Fruit fly (Drosophila melanogaster) whole organism, adult: ENCODE data around the gene Droj2.

Source experiments
- CG11617 ChIP-seq: fragments of 200-800 bp; sonication (Bioruptor generic); optimal IDR thresholded peaks from 2 replicates; lab custom pipeline; 2017; ENCODE audit warnings: mild to moderate bottlenecking, missing biosample characterization, missing genetic modification reagents, missing genetic modification characterization
- CG12768 ChIP-seq: fragments of 200-800 bp; sonication (Bioruptor generic); optimal IDR thresholded peaks from 2 replicates; lab custom pipeline; 2017; ENCODE audit warnings: missing biosample characterization, missing genetic modification characterization, mild to moderate bottlenecking, moderate library complexity, missing genetic modification reagents
- CG14711 ChIP-seq: fragments of 200-800 bp; sonication (Bioruptor generic); optimal IDR thresholded peaks from 2 replicates; lab custom pipeline; 2018; ENCODE audit warnings: missing biosample characterization, mild to moderate bottlenecking, missing genetic modification characterization, moderate library complexity
- CG1620 ChIP-seq: fragments of 200-800 bp; sonication (Bioruptor generic); optimal IDR thresholded peaks from 2 replicates; lab custom pipeline; 2016; ENCODE audit warnings: missing biosample characterization, missing genetic modification characterization
- CG33017 ChIP-seq: fragments of 200-800 bp; sonication (Bioruptor generic); optimal IDR thresholded peaks from 2 replicates; lab custom pipeline; 2018; ENCODE audit warnings: missing biosample characterization, mild to moderate bottlenecking, missing genetic modification characterization, moderate library complexity
- CG5204 ChIP-seq: fragments of 200-800 bp; sonication (Bioruptor generic); optimal IDR thresholded peaks from 2 replicates; lab custom pipeline; 2016; ENCODE audit warnings: missing biosample characterization, missing genetic modification characterization
- CG7045 ChIP-seq: fragments of 200-800 bp; sonication (Bioruptor generic); optimal IDR thresholded peaks from 2 replicates; lab custom pipeline; 2017; ENCODE audit warnings: missing biosample characterization, mild to moderate bottlenecking, missing genetic modification characterization
- CG7101 ChIP-seq: fragments of 200-800 bp; sonication (Bioruptor generic); optimal IDR thresholded peaks from 2 replicates; lab custom pipeline; 2018; ENCODE audit warnings: missing biosample characterization, mild to moderate bottlenecking, missing genetic modification characterization, moderate library complexity
- Clk ChIP-seq: fragments of 200-800 bp; sonication (Bioruptor generic); optimal IDR thresholded peaks from 2 replicates; lab custom pipeline; 2017; ENCODE audit warnings: missing biosample characterization, missing genetic modification characterization
- Crg-1 ChIP-seq: fragments of 200-800 bp; sonication (Bioruptor generic); optimal IDR thresholded peaks from 2 replicates; lab custom pipeline; 2016; ENCODE audit warnings: missing biosample characterization, missing genetic modification characterization
- Hr96 ChIP-seq: fragments of 200-800 bp; sonication (Bioruptor generic); optimal IDR thresholded peaks from 2 replicates; lab custom pipeline; 2016; ENCODE audit warnings: missing biosample characterization, missing genetic modification characterization
- Mnt ChIP-seq: fragments of 200-800 bp; sonication (Bioruptor generic); optimal IDR thresholded peaks from 2 replicates; lab custom pipeline; 2016; ENCODE audit warnings: missing biosample characterization, mild to moderate bottlenecking, missing genetic modification characterization
- bab1 ChIP-seq: fragments of 200-800 bp; sonication (Bioruptor generic); optimal IDR thresholded peaks from 3 replicates; lab custom pipeline; 2019; ENCODE audit warnings: missing biosample characterization, mild to moderate bottlenecking, missing genetic modification characterization, moderate library complexity
- cic ChIP-seq: fragments of 200-800 bp; sonication (Bioruptor generic); optimal IDR thresholded peaks from 2 replicates; lab custom pipeline; 2017; ENCODE audit warnings: missing biosample characterization, mild to moderate bottlenecking, missing genetic modification characterization, moderate library complexity
- cnc ChIP-seq, 2 experiments: fragments of >200 bp; optimal IDR thresholded peaks; 2 replicates each; lab custom pipeline; 2017
- kay ChIP-seq: fragments of 200-800 bp; sonication (Bioruptor generic); peaks from one replicate; lab custom pipeline; 2016; ENCODE audit warnings: missing biosample characterization, missing genetic modification characterization, borderline replicate concordance
- ovo ChIP-seq: fragments of 200-800 bp; sonication (Bioruptor generic); optimal IDR thresholded peaks from 2 replicates; lab custom pipeline; 2016; ENCODE audit warnings: missing biosample characterization, missing genetic modification characterization
- pad ChIP-seq: fragments of 200-800 bp; sonication (Bioruptor generic); optimal IDR thresholded peaks from 3 replicates; lab custom pipeline; 2017; ENCODE audit warnings: missing biosample characterization, missing genetic modification characterization, mild to moderate bottlenecking, moderate library complexity, missing genetic modification reagents
- tj ChIP-seq: fragments of 200-800 bp; sonication (Bioruptor generic); optimal IDR thresholded peaks from 3 replicates; lab custom pipeline; 2017; ENCODE audit warnings: missing biosample characterization, mild to moderate bottlenecking, missing genetic modification characterization, moderate library complexity
- toe ChIP-seq: fragments of 200-800 bp; sonication (Bioruptor generic); optimal IDR thresholded peaks from 2 replicates; lab custom pipeline; 2016; ENCODE audit warnings: missing biosample characterization, missing genetic modification characterization

Gene Droj2

DNA sequence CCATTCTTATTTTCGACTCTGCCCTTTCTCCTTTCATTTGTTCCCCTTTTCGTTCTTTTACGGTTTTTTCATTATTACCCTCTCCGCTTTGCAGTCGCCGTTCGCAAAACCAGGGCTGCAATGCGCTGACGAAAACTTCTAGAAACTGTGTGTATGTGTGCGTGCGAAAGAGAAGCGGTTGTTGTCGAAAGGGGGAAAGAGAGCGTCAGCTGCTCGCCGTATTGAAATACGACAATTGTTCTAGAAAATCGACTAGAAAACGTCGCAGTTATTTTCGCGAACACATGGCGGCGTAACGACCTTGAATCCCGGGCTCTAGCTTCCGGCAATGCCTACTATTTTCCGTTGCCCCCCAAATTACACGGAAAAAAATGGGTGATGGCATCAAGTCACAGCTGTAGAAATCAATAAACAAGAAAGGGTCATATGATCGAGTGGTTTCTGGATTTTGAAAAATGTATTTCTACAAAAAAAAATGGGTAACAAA lies 793 bp downstream of the Droj2 start:
- TF ChIP-seq cic (GFP tag; lab: Kevin White, UChicago) (peak; percentile 32), CG7101 (tag; lab: Kevin White, UChicago) (peak; percentile 23), pad (GFP tag; lab: Kevin White, UChicago) (peak; percentile 92), bab1 (GFP tag; lab: Kevin White, UChicago) (peak; percentile 3), CG1620 (GFP tag; lab: Kevin White, UChicago) (no peak), CG33017 (tag; lab: Kevin White, UChicago) (peak; percentile 31), cnc (optimal IDR thresholded peaks at IDR 0.05; lab: Kevin White, UChicago) (no peak), kay (peak; percentile 93), CG11617 (peak; percentile 50), toe (GFP tag; lab: Kevin White, UChicago) (no peak), CG14711 (peak; percentile 22), ovo (peak; percentile 15), Mnt (GFP tag; lab: Kevin White, UChicago) (peak; percentile 86), Clk (GFP tag; lab: Kevin White, UChicago) (no peak), CG5204 (GFP tag; lab: Kevin White, UChicago) (no peak), CG12768 (peak; percentile 21), Hr96 (GFP tag; lab: Kevin White, UChicago) (no peak)

DNA sequence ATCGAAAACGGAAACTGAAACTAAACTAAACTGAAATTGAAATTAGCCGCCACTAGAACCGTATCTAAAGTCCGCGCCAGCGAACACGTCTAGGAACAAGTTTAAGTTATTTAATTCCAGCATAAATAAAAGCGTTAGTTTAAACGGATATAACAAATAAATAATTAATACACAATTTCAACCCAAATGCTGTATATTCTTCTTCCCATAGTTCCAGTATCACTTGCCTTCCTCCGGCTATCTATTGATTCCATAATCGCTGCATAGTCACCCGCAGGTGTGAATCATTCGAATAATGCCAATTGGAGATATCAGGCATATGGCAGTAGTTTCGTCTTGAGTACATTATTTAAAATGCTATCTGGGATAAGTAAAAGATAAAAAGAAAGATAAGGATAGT lies 3.2 kb downstream of the Droj2 start:
- no peak for TF ChIP-seq tj
- TF ChIP-seq kay: peak; percentile 91

DNA sequence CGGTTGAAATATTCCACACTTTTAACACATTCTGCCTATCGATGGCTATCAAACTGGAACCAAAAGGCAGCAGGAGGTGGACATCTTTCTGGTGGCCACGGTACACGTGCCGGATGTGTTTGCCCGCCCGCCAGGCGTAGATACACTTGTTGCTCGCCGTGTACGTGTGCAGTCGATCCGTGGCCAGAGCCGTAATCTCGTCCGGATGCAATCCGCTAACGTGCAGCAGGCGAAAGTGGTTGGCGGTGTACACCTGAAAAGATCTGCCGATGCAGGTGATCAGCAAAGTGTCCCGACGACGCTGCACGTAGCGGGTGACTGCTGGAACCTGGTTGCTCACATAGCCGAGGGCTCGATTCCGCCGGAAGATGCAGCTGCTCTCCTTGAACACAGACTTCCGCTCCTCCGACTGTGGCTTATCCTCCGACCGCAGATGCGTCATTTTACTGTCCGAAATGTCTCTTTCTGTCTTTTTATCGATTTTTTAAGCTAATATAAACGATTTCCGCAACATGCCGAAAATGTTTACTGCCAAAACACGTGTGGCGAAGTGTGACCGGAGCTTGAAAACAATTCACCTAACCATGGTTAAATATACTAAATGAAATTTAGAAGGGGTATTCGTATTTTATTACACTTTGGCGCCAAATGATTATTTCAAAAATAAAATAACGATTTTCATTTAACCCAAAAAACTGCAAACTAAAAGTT lies 6.4 kb downstream of the Droj2 start, which contains the start of gene CG9799:
TSS of gene CG9799 (minus strand) at position 550 of the 711 bp plus-strand sequence.
- TF ChIP-seq bab1 (GFP tag; lab: Kevin White, UChicago): peak; percentile 26
- TF ChIP-seq Mnt (GFP tag; lab: Kevin White, UChicago): peak; percentile 99
- no peak for TF ChIP-seq CG1620 (GFP tag; lab: Kevin White, UChicago)
- no peak for TF ChIP-seq CG5204 (GFP tag; lab: Kevin White, UChicago)

DNA sequence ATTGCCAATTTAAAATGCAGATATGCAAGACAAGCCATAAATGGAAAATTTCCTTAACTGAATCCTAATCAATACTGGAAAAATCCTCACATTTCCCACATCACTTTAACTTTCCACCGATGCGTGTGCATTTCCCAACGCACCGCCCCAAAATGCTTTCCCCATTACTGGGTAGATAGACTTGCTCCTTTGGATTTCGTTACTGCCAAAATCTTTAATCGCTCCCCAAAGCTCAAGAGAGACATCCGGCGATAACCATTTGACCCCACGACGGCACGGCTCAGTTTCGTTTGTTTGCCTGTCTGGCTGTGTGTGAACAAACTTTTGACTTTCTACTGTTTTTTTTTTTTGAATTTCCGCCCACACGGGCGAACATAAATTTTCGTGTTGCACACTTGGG lies 8.6 kb downstream of the Droj2 start:
- no peak for TF ChIP-seq CG7045
- no peak for TF ChIP-seq Hr96 (GFP tag; lab: Kevin White, UChicago)

DNA sequence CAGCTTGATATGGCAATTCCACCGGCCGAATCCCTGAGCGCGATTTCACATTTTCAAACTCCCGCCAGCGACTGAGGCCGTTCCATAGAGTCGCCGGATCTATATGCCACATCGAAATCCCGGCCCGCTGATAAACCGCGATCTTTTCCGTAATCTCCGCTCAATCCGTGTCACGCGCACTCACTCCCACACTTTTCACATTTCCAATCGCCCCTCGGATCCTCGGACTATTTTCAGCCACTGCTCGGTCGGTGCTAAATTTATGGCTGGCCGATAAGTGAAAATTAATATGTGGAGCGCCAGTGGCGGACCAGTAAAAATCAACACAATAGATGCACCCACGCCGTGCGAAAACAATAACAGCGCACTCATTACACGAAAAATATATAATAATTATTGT lies 11.1 kb downstream of the Droj2 start:
- no peak for TF ChIP-seq cnc (optimal IDR thresholded peaks at IDR 0.05; lab: Kevin White, UChicago)

DNA sequence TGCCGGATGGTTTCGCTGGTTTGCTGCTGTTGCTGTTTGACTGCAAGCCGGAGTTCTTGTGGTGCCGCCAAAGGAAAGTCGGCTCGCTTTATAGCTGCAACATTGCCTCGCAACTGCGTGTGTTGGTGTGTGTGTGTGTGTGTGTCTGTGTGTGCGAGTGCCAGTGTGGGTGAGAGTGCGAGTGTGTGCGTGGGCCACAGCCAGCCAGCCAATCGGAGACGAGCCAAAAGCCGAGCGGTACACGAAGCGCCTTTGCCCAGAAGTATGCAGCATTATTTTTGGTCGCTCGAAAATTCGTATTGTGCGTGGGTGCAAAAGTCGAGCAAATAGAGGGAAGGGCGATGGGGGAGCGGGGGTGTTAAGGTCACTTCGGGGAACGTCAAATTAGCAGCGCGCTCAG lies 13.2 kb downstream of the Droj2 start, which contains the start of gene CCHa2:
TSS of gene CCHa2 (minus strand) at position 65 of the 400 bp plus-strand sequence.
- TF ChIP-seq toe (GFP tag; lab: Kevin White, UChicago): no peak
- no peak for TF ChIP-seq CG33017 (tag; lab: Kevin White, UChicago)
- TF ChIP-seq cnc (optimal IDR thresholded peaks at IDR 0.05; lab: Kevin White, UChicago): no peak
- TF ChIP-seq CG7101 (tag; lab: Kevin White, UChicago): no peak
- TF ChIP-seq CG7045: no peak
- TF ChIP-seq CG14711: no peak
- TF ChIP-seq Mnt (GFP tag; lab: Kevin White, UChicago): no peak
- no peak for TF ChIP-seq CG12768
- TF ChIP-seq CG11617: no peak
- no peak for TF ChIP-seq Clk (GFP tag; lab: Kevin White, UChicago)
- no peak for TF ChIP-seq ovo

DNA sequence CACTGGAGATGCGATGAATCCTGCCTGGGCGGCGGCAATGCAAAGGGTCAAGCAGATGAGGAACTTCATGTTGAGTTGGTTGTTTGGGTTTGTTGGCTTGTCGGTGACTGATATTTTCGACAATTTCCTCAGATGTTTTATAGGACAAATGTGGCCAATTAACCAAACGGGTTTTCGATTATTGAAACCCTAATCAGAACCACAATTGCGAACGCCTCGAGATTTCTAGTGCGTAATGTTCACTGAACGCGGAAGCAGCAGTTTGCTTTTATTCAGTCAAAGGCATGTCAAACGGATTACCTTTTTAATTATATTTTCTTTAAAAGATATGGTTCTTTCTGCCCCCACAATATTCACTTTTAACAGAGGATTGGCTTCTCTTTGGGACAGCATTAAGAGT lies 15.1 kb downstream of the Droj2 start, which contains the start of gene CG14374:
TSS of gene CG14374 (minus strand) at position 101 of the 400 bp plus-strand sequence.
- no peak for TF ChIP-seq Clk (GFP tag; lab: Kevin White, UChicago)
- no peak for TF ChIP-seq CG33017 (tag; lab: Kevin White, UChicago)
- TF ChIP-seq ovo: no peak
- TF ChIP-seq toe (GFP tag; lab: Kevin White, UChicago): no peak
- TF ChIP-seq kay: no peak
- no peak for TF ChIP-seq tj
- TF ChIP-seq CG7101 (tag; lab: Kevin White, UChicago): no peak
- no peak for TF ChIP-seq CG12768
- no peak for TF ChIP-seq bab1 (GFP tag; lab: Kevin White, UChicago)
- no peak for TF ChIP-seq cnc (optimal IDR thresholded peaks at IDR 0.05; lab: Kevin White, UChicago)
- TF ChIP-seq CG7045: no peak
- no peak for TF ChIP-seq cic (GFP tag; lab: Kevin White, UChicago)
- no peak for TF ChIP-seq Hr96 (GFP tag; lab: Kevin White, UChicago)
- no peak for TF ChIP-seq CG1620 (GFP tag; lab: Kevin White, UChicago)
- TF ChIP-seq Crg-1 (GFP tag; lab: Kevin White, UChicago): no peak
- no peak for TF ChIP-seq Mnt (GFP tag; lab: Kevin White, UChicago)
- no peak for TF ChIP-seq CG11617
- TF ChIP-seq CG14711: no peak
